Worm (Caenorhabditis elegans) whole organism, late embryonic: ENCODE measurements around the gene arf-5.

ENCODE experiments used
- ceh-9 ChIP-seq: sonication (generic microtip); optimal IDR thresholded peaks from 2 replicates; lab custom pipeline; 2016; ENCODE audit warnings: mild to moderate bottlenecking, missing genetic modification characterization, inconsistent platforms, missing compliant biosample characterization
- elt-4 ChIP-seq: sonication (generic microtip); optimal IDR thresholded peaks from 2 replicates; lab custom pipeline; 2016; ENCODE audit warnings: missing genetic modification characterization, missing compliant biosample characterization
- madf-2 ChIP-seq: sonication (generic microtip); optimal IDR thresholded peaks from 2 replicates; lab custom pipeline; 2017; ENCODE audit warnings: missing genetic modification characterization, missing compliant biosample characterization
- pat-9 ChIP-seq: fragments of 200-800 bp; sonication (Bioruptor generic); optimal IDR thresholded peaks from 2 replicates; lab custom pipeline; 2018; ENCODE audit warnings: mild to moderate bottlenecking, missing genetic modification characterization, moderate library complexity, missing compliant biosample characterization
- tbx-2 ChIP-seq: sonication (generic microtip); optimal IDR thresholded peaks from 2 replicates; lab custom pipeline; 2016; ENCODE audit warnings: missing genetic modification characterization, missing compliant biosample characterization
- unc-3 ChIP-seq, 2 experiments: fragments of 200-800 bp in 1 of 2; sonication (Bioruptor generic) in 1 of 2; sonication (generic microtip) in 1 of 2; conservative IDR thresholded peaks in 1 of 2; optimal IDR thresholded peaks in 1 of 2; 2 replicates each; pipeline versions ENCODE4 v1.3.6 to Lab custom; 2016 to 2022; ENCODE audit warnings: missing compliant biosample characterization in 2 of 2, missing genetic modification characterization in 2 of 2, missing genetic modification reagents in 1 of 2

DNA sequence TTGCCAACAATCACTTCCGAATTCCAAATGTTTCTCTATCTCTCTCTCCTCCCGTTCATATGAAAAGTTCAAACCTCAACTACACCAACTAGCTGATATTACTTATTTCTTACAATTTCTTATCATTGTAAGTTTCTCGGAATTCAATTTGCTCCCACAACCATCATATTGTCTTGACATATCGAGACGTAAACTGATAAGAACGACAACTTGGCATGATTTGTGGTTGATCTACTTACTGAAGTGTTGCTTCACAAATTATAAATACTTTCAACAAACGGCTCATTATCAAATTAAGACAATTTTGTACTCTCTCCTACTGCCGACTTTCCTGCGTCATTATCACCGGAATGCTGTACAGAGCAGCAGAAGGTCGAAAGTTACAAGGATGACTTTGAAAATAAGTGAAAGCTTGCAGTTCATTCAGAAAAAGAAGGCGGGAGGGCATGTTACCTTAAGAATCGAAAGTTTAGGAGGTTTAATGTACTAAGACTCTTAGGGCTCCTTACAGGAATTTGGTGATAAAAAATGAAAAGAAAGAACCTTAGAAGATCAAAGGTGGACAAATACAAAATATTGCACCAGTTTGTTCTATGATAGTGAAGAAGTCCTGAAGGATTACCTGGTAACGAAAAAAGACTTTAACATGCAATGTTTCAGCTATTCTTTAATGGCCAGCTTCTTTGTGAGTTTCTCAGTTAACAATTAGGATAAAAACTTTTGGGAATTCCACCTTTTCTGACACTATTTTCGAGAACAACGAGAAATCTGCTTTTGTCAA lies 50.0 kb downstream of the arf-5 start:
- TF ChIP-seq unc-3 (GFP tag; conservative IDR thresholded peaks at IDR 0.05; lab: Robert Waterston, UW) (no peak), unc-3 (tag; optimal IDR thresholded peaks at IDR 0.05; lab: Kevin White, UChicago) (no peak), ceh-9 (no peak), tbx-2 (tag; lab: Kevin White, UChicago) (no peak), elt-4 (tag; lab: Kevin White, UChicago) (no peak), pat-9 (tag; lab: Kevin White, UChicago) (no peak), madf-2 (no peak)
